Fruit fly (Drosophila melanogaster) whole organism, prepupa: ENCODE data around the gene Cyp4ac2.

Experiments
- Blimp-1 ChIP-seq: fragments of 200-800 bp; sonication (Bioruptor generic); optimal IDR thresholded peaks from 3 replicates; lab custom pipeline; 2017; ENCODE audit warnings: missing biosample characterization, missing genetic modification characterization, mild to moderate bottlenecking, moderate library complexity, missing genetic modification reagents
- CG10669 ChIP-seq: fragments of 200-800 bp; sonication (Bioruptor generic); optimal IDR thresholded peaks from 3 replicates; lab custom pipeline; 2018; ENCODE audit warnings: missing biosample characterization, mild to moderate bottlenecking, missing genetic modification characterization, moderate library complexity
- CG11294 ChIP-seq: fragments of 200-800 bp; sonication (Bioruptor generic); IDR thresholded peaks from 2 replicates; pipeline ENCODE4 v1.3.6; 2022; ENCODE audit warnings: missing biosample characterization, missing genetic modification characterization
- CG11762 ChIP-seq: fragments of 200-800 bp; sonication (Bioruptor generic); optimal IDR thresholded peaks from 3 replicates; lab custom pipeline; 2016; ENCODE audit warnings: missing biosample characterization, missing genetic modification characterization; ENCODE audit not compliant: insufficient read depth
- CG15336 ChIP-seq: fragments of 200-800 bp; sonication (Bioruptor generic); IDR thresholded peaks from 2 replicates; pipeline ENCODE4 v1.3.6; 2022; ENCODE audit warnings: missing biosample characterization, missing genetic modification characterization
- CG1621 ChIP-seq: fragments of 200-800 bp; sonication (Bioruptor generic); optimal IDR thresholded peaks from 3 replicates; lab custom pipeline; 2018; ENCODE audit warnings: missing biosample characterization, mild to moderate bottlenecking, missing genetic modification characterization
- CG16779 ChIP-seq: fragments of 200-800 bp; sonication (Bioruptor generic); optimal IDR thresholded peaks from 3 replicates; lab custom pipeline; 2017; ENCODE audit warnings: missing biosample characterization, mild to moderate bottlenecking, missing genetic modification characterization
- CG3032 ChIP-seq: fragments of 200-800 bp; optimal IDR thresholded peaks from 2 replicates; lab custom pipeline; 2019; ENCODE audit warnings: missing biosample characterization, mild to moderate bottlenecking, missing genetic modification characterization, moderate library complexity
- CG32006 ChIP-seq: fragments of 200-800 bp; sonication (Bioruptor generic); optimal IDR thresholded peaks from 3 replicates; lab custom pipeline; 2017; ENCODE audit warnings: missing biosample characterization, mild to moderate bottlenecking, missing genetic modification characterization
- CG34406 ChIP-seq: fragments of 200-800 bp; sonication (Bioruptor generic); optimal IDR thresholded peaks from 3 replicates; lab custom pipeline; 2016; ENCODE audit warnings: missing biosample characterization, missing genetic modification characterization
- CG3919 ChIP-seq: fragments of 200-800 bp; sonication (Bioruptor generic); optimal IDR thresholded peaks from 3 replicates; lab custom pipeline; 2016; ENCODE audit warnings: missing biosample characterization, missing genetic modification characterization
- CG4318 ChIP-seq: fragments of 200-800 bp; sonication (Bioruptor generic); optimal IDR thresholded peaks from 3 replicates; lab custom pipeline; 2017; ENCODE audit warnings: missing biosample characterization, mild to moderate bottlenecking, missing genetic modification characterization
- CG6163 ChIP-seq: fragments of 200-800 bp; sonication (Bioruptor generic); IDR thresholded peaks from 3 replicates; pipeline ENCODE4 v1.3.6; 2022; ENCODE audit warnings: missing biosample characterization, missing genetic modification characterization
- CG6276 ChIP-seq: fragments of 200-800 bp; sonication (Bioruptor generic); optimal IDR thresholded peaks from 2 replicates; lab custom pipeline; 2017; ENCODE audit warnings: missing biosample characterization, mild to moderate bottlenecking, missing genetic modification characterization
- CG6808 ChIP-seq: fragments of 200-800 bp; sonication (Bioruptor generic); optimal IDR thresholded peaks from 3 replicates; lab custom pipeline; 2017; ENCODE audit warnings: missing biosample characterization, missing genetic modification characterization, mild to moderate bottlenecking, moderate library complexity, missing genetic modification reagents
- CG8319 ChIP-seq: fragments of 200-800 bp; sonication (Bioruptor generic); optimal IDR thresholded peaks from 3 replicates; lab custom pipeline; 2016; ENCODE audit warnings: missing biosample characterization, missing genetic modification characterization
- CG8632 ChIP-seq: fragments of 200-800 bp; sonication (Bioruptor generic); optimal IDR thresholded peaks from 3 replicates; lab custom pipeline; 2016; ENCODE audit warnings: missing biosample characterization, missing genetic modification characterization
- CG9139 ChIP-seq: fragments of 200-800 bp; sonication (Bioruptor generic); optimal IDR thresholded peaks from 3 replicates; lab custom pipeline; 2017; ENCODE audit warnings: missing biosample characterization, mild to moderate bottlenecking, missing genetic modification characterization
- Eip75B ChIP-seq: fragments of 200-800 bp; sonication (Bioruptor generic); optimal IDR thresholded peaks from 3 replicates; lab custom pipeline; 2016; ENCODE audit warnings: missing biosample characterization, missing genetic modification characterization
- Eip78C ChIP-seq: fragments of 200-800 bp; sonication (Bioruptor generic); peaks from one replicate; lab custom pipeline; 2016; ENCODE audit warnings: missing biosample characterization, missing genetic modification characterization
- Eip93F ChIP-seq: fragments of 200-800 bp; sonication (Bioruptor generic); optimal IDR thresholded peaks from 2 replicates; lab custom pipeline; 2016; ENCODE audit warnings: missing biosample characterization, mild to moderate bottlenecking, missing genetic modification characterization
- Ets21C ChIP-seq: fragments of 200-800 bp; sonication (Bioruptor generic); optimal IDR thresholded peaks from 3 replicates; lab custom pipeline; 2016; ENCODE audit warnings: missing biosample characterization, missing genetic modification characterization
- Ets96B ChIP-seq: fragments of 200-800 bp; optimal IDR thresholded peaks from 2 replicates; lab custom pipeline; 2019; ENCODE audit warnings: missing biosample characterization, mild to moderate bottlenecking, missing genetic modification characterization, moderate library complexity
- Gug ChIP-seq: fragments of 200-800 bp; sonication (Bioruptor generic); IDR thresholded peaks from 2 replicates; pipeline ENCODE4 v1.3.6; 2022; ENCODE audit warnings: missing biosample characterization, missing genetic modification characterization
- Hr38 ChIP-seq: sonication (Bioruptor generic); optimal IDR thresholded peaks from 2 replicates; lab custom pipeline; 2016; ENCODE audit warnings: missing biosample characterization, missing genetic modification characterization
- Hr39 ChIP-seq: fragments of 200-800 bp; sonication (Bioruptor generic); optimal IDR thresholded peaks from 2 replicates; lab custom pipeline; 2016; ENCODE audit warnings: missing biosample characterization, missing genetic modification characterization
- Hr4 ChIP-seq: fragments of 200-800 bp; sonication (Bioruptor generic); optimal IDR thresholded peaks from 3 replicates; lab custom pipeline; 2016; ENCODE audit warnings: missing biosample characterization, missing genetic modification characterization
- Lpt ChIP-seq: fragments of 200-800 bp; sonication (Bioruptor generic); optimal IDR thresholded peaks from 3 replicates; lab custom pipeline; 2016; ENCODE audit warnings: missing biosample characterization, missing genetic modification characterization
- Met ChIP-seq: fragments of 200-800 bp; sonication (Bioruptor generic); optimal IDR thresholded peaks from 3 replicates; lab custom pipeline; 2016; ENCODE audit warnings: missing biosample characterization, missing genetic modification characterization
- Sox102F ChIP-seq: fragments of 200-800 bp; sonication (Bioruptor generic); optimal IDR thresholded peaks from 2 replicates; lab custom pipeline; 2016; ENCODE audit warnings: missing biosample characterization, mild to moderate bottlenecking, missing genetic modification characterization
- Sox14 ChIP-seq: fragments of 200-800 bp; sonication (Bioruptor generic); optimal IDR thresholded peaks from 3 replicates; lab custom pipeline; 2016; ENCODE audit warnings: missing biosample characterization, missing genetic modification characterization
- Sox15 ChIP-seq: fragments of 200-800 bp; sonication (Bioruptor generic); optimal IDR thresholded peaks from 3 replicates; lab custom pipeline; 2016; ENCODE audit warnings: missing biosample characterization, missing genetic modification characterization
- acj6 ChIP-seq: fragments of 200-800 bp; sonication (Bioruptor generic); optimal IDR thresholded peaks from 3 replicates; lab custom pipeline; 2016; ENCODE audit warnings: missing biosample characterization, missing genetic modification characterization
- cyc ChIP-seq: fragments of 200-800 bp; sonication (Bioruptor generic); optimal IDR thresholded peaks from 3 replicates; lab custom pipeline; 2016; ENCODE audit warnings: missing biosample characterization, missing genetic modification characterization
- dsx ChIP-seq: fragments of 200-800 bp; optimal IDR thresholded peaks from 3 replicates; lab custom pipeline; 2019; ENCODE audit warnings: missing biosample characterization, mild to moderate bottlenecking, missing genetic modification characterization, moderate library complexity; ENCODE audit not compliant: poor library complexity, severe bottlenecking
- eg ChIP-seq: fragments of 200-800 bp; sonication (Bioruptor generic); IDR thresholded peaks from 3 replicates; pipeline ENCODE4 v1.3.6; 2022; ENCODE audit warnings: missing biosample characterization, missing genetic modification characterization
- fd59A ChIP-seq: fragments of 200-800 bp; sonication (Bioruptor generic); optimal IDR thresholded peaks from 2 replicates; lab custom pipeline; 2017; ENCODE audit warnings: missing biosample characterization, mild to moderate bottlenecking, missing genetic modification characterization, missing genetic modification reagents
- fd85E ChIP-seq: fragments of 200-800 bp; sonication (Bioruptor generic); optimal IDR thresholded peaks from 3 replicates; lab custom pipeline; 2016; ENCODE audit warnings: missing biosample characterization, missing genetic modification characterization
- fkh ChIP-seq: fragments of 200-800 bp; sonication (Bioruptor generic); optimal IDR thresholded peaks from 3 replicates; lab custom pipeline; 2017; ENCODE audit warnings: missing biosample characterization, mild to moderate bottlenecking, missing genetic modification characterization, moderate library complexity
- lz ChIP-seq: fragments of 200-800 bp; sonication (Bioruptor generic); optimal IDR thresholded peaks from 3 replicates; lab custom pipeline; 2016; ENCODE audit warnings: missing biosample characterization, missing genetic modification characterization
- net ChIP-seq: fragments of 200-800 bp; sonication (Bioruptor generic); optimal IDR thresholded peaks from 3 replicates; lab custom pipeline; 2016; ENCODE audit warnings: missing biosample characterization, missing genetic modification characterization
- salr ChIP-seq, 2 experiments: fragments of 200-800 bp; sonication (Bioruptor generic); optimal IDR thresholded peaks; 3 replicates each; lab custom pipeline; 2016 to 2018; ENCODE audit warnings: missing biosample characterization in 2 of 2, missing genetic modification characterization in 2 of 2, mild to moderate bottlenecking in 1 of 2
- ss ChIP-seq, 2 experiments: fragments of 200-800 bp; sonication (Bioruptor generic); optimal IDR thresholded peaks; 2 replicates in 1 of 2; 3 replicates in 1 of 2; lab custom pipeline; 2017 to 2018; ENCODE audit warnings: mild to moderate bottlenecking in 2 of 2, missing biosample characterization in 2 of 2, missing genetic modification characterization in 2 of 2, moderate library complexity in 1 of 2
- svp ChIP-seq: fragments of 200-800 bp; sonication (Bioruptor generic); peaks from one replicate; lab custom pipeline; 2016; ENCODE audit warnings: missing biosample characterization, missing genetic modification characterization
- topi ChIP-seq: fragments of 200-800 bp; sonication (Bioruptor generic); optimal IDR thresholded peaks from 3 replicates; lab custom pipeline; 2016; ENCODE audit warnings: missing biosample characterization, missing genetic modification characterization

Cyp4ac2 gene

DNA sequence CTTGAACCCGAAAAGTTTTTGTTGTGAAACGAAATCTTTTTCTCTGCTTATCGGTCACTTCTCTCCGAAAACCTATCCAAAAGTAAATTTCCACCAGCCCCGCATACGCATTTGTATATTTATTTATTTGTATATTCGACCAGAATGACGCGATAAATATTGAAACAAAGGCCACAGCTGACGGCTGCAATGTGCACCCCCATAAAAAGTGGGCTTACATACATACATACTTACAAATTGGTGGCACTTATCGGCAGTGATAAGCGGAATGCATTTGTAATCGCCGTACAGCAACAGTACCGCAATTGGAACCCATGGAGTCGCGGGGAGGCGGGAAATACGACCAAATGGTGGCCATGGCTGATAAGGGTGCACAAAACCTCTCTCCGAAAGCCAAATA, 25.0 kb downstream of the Cyp4ac2 start (continued):
- TF ChIP-seq CG3919 (no peak), CG11294 (GFP tag; lab: Robert Waterston, UW) (no peak), fkh (peak; percentile 58), CG34406 (GFP tag; lab: Kevin White, UChicago) (no peak), net (GFP tag; lab: Kevin White, UChicago) (no peak), Lpt (no peak), CG9139 (GFP tag; lab: Kevin White, UChicago) (no peak), Eip93F (GFP tag; lab: Kevin White, UChicago) (peak; percentile 75), Hr4 (GFP tag; lab: Kevin White, UChicago) (no peak), Blimp-1 (GFP tag; lab: Kevin White, UChicago) (no peak), CG8319 (GFP tag; lab: Kevin White, UChicago) (no peak), salr (GFP tag; optimal IDR thresholded peaks at IDR 0.05; lab: Kevin White, UChicago) (no peak), cyc (GFP tag; lab: Kevin White, UChicago) (no peak)

DNA sequence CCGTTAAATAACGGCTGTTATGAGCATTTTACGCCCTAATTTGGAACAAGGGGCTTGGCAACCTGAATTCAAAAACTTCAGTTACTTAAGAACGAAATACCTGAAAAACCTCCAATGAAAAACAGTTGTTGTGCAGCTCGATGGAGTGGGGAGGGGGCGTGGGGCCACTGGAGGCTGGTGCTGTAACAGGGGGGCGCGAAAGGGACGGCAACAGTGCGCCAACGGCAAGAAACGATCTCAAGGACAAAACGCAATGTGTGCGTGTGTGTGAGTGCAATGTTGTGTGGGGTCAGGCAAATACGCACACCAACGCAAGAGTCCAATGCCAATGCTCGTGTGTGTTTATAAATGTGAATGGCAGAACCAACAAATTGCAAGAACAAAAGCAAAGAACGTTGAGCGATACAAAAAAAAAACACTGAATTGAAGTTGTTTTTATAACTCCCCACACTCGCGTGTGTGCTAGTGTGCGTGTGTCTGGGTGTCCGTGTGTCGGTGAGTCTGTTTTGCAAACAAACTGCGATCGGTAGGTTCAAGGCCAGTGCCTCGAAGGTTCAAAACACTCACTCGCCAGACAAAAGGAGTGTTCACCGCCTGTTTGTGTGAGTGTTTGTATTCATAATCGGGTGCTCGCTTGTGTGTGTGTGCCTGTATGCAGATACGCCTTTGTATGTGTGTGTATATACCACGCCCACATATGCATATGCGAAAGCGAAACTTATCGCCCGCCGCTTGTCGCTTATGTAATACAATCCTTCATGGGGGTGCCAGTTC, 25.9 kb downstream of the Cyp4ac2 start:
- TF ChIP-seq Eip75B (GFP tag; lab: Kevin White, UChicago), result peak; percentile 20
- TF ChIP-seq salr (GFP tag; optimal IDR thresholded peaks at IDR 0.05; lab: Kevin White, UChicago), result peak in 1 of 2 experiments; percentile 17
- TF ChIP-seq fd85E, result no peak
- peak; percentile 68 for TF ChIP-seq Hr39
- TF ChIP-seq CG8632 (GFP tag; lab: Kevin White, UChicago), result no peak
- TF ChIP-seq net (GFP tag; lab: Kevin White, UChicago), result no peak
- TF ChIP-seq Sox15 (GFP tag; lab: Kevin White, UChicago), result no peak
- peak; percentile 34 for TF ChIP-seq CG3032 (tag; lab: Kevin White, UChicago)
- peak; percentile 20 for TF ChIP-seq CG6808
- peak; percentile 25 for TF ChIP-seq Lpt
- TF ChIP-seq Met (GFP tag; lab: Kevin White, UChicago), result no peak
- peak; percentile 21 for TF ChIP-seq Ets96B (tag; lab: Kevin White, UChicago)
- no peak for TF ChIP-seq CG34406 (GFP tag; lab: Kevin White, UChicago)
- TF ChIP-seq Sox14 (GFP tag; lab: Kevin White, UChicago), result peak; percentile 40
- TF ChIP-seq acj6, result no peak
- TF ChIP-seq svp (GFP tag; lab: Kevin White, UChicago), result no peak
- TF ChIP-seq ss (GFP tag; optimal IDR thresholded peaks at IDR 0.05; lab: Kevin White, UChicago), result peak; percentile 30 to 33
- TF ChIP-seq CG3919, result no peak
- TF ChIP-seq CG6276, result no peak
- TF ChIP-seq CG10669 (GFP tag; lab: Kevin White, UChicago), result peak; percentile 8
- TF ChIP-seq dsx (GFP tag; lab: Kevin White, UChicago), result peak; percentile 66
- peak; percentile 35; the same call in 2 of the 3 replicates for TF ChIP-seq CG6163 (GFP tag; lab: Robert Waterston, UW)
- peak; percentile 34 for TF ChIP-seq CG1621
- TF ChIP-seq eg (GFP tag; lab: Robert Waterston, UW), result peak; percentile 5; the same call in 1 of the 3 replicates
- no peak for TF ChIP-seq Sox102F

DNA sequence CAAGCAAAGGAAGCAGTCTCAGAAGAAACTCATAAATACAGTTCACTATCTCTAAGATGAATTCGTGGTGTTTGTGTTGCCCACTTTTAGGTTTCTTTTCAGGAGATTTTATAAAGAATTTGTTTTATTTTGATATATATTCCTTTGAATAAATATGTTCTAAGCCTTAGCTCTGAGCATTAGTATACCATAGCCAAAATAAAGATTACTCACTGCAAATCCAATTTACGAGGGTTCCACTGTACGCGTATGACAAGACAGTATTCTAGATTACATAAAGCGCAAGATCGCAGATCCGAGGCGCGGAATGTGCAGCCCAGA, 26.4 kb downstream of the Cyp4ac2 start:
- TF ChIP-seq Ets21C (GFP tag; lab: Kevin White, UChicago) (peak; percentile 89), salr (GFP tag; optimal IDR thresholded peaks at IDR 0.05; lab: Kevin White, UChicago) (peak; percentile 60 to 94), dsx (GFP tag; lab: Kevin White, UChicago) (peak; percentile 96), fkh (no peak), Hr38 (GFP tag; lab: Kevin White, UChicago) (no peak), CG16779 (tag; lab: Kevin White, UChicago) (peak; percentile 86), CG10669 (GFP tag; lab: Kevin White, UChicago) (peak; percentile 98), CG15336 (GFP tag; lab: Robert Waterston, UW) (peak; percentile 77), acj6 (peak; percentile 94), CG32006 (peak; percentile 74), lz (GFP tag; lab: Kevin White, UChicago) (peak; percentile 94), topi (GFP tag; lab: Kevin White, UChicago) (peak; percentile 95), svp (GFP tag; lab: Kevin White, UChicago) (peak; percentile 92), Eip78C (GFP tag; lab: Kevin White, UChicago) (peak; percentile 99), Gug (GFP tag; lab: Robert Waterston, UW) (peak; percentile 73), CG11294 (GFP tag; lab: Robert Waterston, UW) (peak; percentile 66), fd85E (peak; percentile 82), eg (GFP tag; lab: Robert Waterston, UW) (peak; percentile 78), CG6163 (GFP tag; lab: Robert Waterston, UW) (peak; percentile 91), Met (GFP tag; lab: Kevin White, UChicago) (peak; percentile 94), Hr39 (peak; percentile 89), Ets96B (tag; lab: Kevin White, UChicago) (peak; percentile 98), fd59A (peak; percentile 95), CG4318 (peak; percentile 53), CG11762 (peak; percentile 90)
